Fruit fly (Drosophila melanogaster) whole organism, embryonic: ENCODE data around the gene CG13001.
A peak's percentile ranks its signal among the peaks of the same experiment; 100 is the strongest.

Experiments used
- BEAF-32 ChIP-seq: fragments of 200-800 bp; sonication (Bioruptor generic); optimal IDR thresholded peaks from 3 replicates; lab custom pipeline; 2017; ENCODE audit warnings: missing biosample characterization, missing genetic modification characterization, mild to moderate bottlenecking, moderate library complexity, missing genetic modification reagents
- Bgb ChIP-seq: fragments of 200-800 bp; sonication (Bioruptor generic); IDR thresholded peaks from 2 replicates; pipeline ENCODE4 v1.3.6; 2022; ENCODE audit warnings: missing biosample characterization, missing genetic modification characterization; ENCODE audit not compliant: partially characterized antibody
- CG10321 ChIP-seq: fragments of 200-800 bp; sonication (Bioruptor generic); IDR thresholded peaks from 2 replicates; pipeline ENCODE4 v1.3.6; 2022; ENCODE audit warnings: missing biosample characterization, missing genetic modification characterization
- CG10959 ChIP-seq: fragments of 200-800 bp; sonication (Bioruptor generic); IDR thresholded peaks from 2 replicates; pipeline ENCODE4 v1.3.6; 2022; ENCODE audit warnings: missing biosample characterization, missing genetic modification characterization
- CG12236 ChIP-seq: fragments of 200-800 bp; sonication (Bioruptor generic); optimal IDR thresholded peaks from 2 replicates; lab custom pipeline; 2016; ENCODE audit warnings: missing biosample characterization, missing genetic modification characterization
- CG13287 ChIP-seq: fragments of 200-800 bp; sonication (Bioruptor generic); IDR thresholded peaks from 2 replicates; pipeline ENCODE4 v1.3.6; 2022; ENCODE audit warnings: missing biosample characterization, missing genetic modification characterization; ENCODE audit not compliant: partially characterized antibody
- CG13624 ChIP-seq: fragments of 200-800 bp; sonication (Bioruptor generic); optimal IDR thresholded peaks from 2 replicates; lab custom pipeline; 2016; ENCODE audit warnings: missing biosample characterization, missing genetic modification characterization
- CG14014 ChIP-seq: fragments of 200-800 bp; sonication (Bioruptor generic); IDR thresholded peaks from 2 replicates; pipeline ENCODE4 v1.3.6; 2022; ENCODE audit warnings: missing biosample characterization, missing genetic modification characterization
- CG14667 ChIP-seq: fragments of 200-800 bp; sonication (Bioruptor generic); IDR thresholded peaks from 2 replicates; pipeline ENCODE4 v1.3.6; 2022; ENCODE audit warnings: missing biosample characterization, missing genetic modification characterization
- CG14860 ChIP-seq: fragments of 200-800 bp; sonication (Bioruptor generic); IDR thresholded peaks from 3 replicates; pipeline ENCODE4 v1.3.6; 2022; ENCODE audit warnings: missing biosample characterization, missing genetic modification characterization; ENCODE audit not compliant: partially characterized antibody
- CG15479 ChIP-seq: fragments of 200-800 bp; sonication (Bioruptor generic); optimal IDR thresholded peaks from 3 replicates; lab custom pipeline; 2019; ENCODE audit warnings: missing biosample characterization, mild to moderate bottlenecking, missing genetic modification characterization, moderate library complexity
- CG1602 ChIP-seq: fragments of 200-800 bp; sonication (Bioruptor generic); optimal IDR thresholded peaks from 3 replicates; lab custom pipeline; 2016; ENCODE audit warnings: missing biosample characterization, missing genetic modification characterization
- CG16813 ChIP-seq: fragments of 200-800 bp; sonication (Bioruptor generic); IDR thresholded peaks from 3 replicates; pipeline ENCODE4 v1.3.6; 2022; ENCODE audit warnings: missing biosample characterization, missing genetic modification characterization; ENCODE audit not compliant: partially characterized antibody
- CG2116 ChIP-seq: fragments of 200-800 bp; sonication (Bioruptor generic); optimal IDR thresholded peaks from 3 replicates; lab custom pipeline; 2018; ENCODE audit warnings: missing biosample characterization, mild to moderate bottlenecking, missing genetic modification characterization
- CG34224 ChIP-seq: fragments of 200-800 bp; sonication (Bioruptor generic); IDR thresholded peaks from 3 replicates; pipeline ENCODE4 v1.3.6; 2022; ENCODE audit warnings: missing biosample characterization, missing genetic modification characterization; ENCODE audit not compliant: partially characterized antibody
- CG6791 ChIP-seq: fragments of 200-800 bp; sonication (Bioruptor generic); IDR thresholded peaks from 3 replicates; pipeline ENCODE4 v1.3.6; 2022; ENCODE audit warnings: missing biosample characterization, missing genetic modification characterization; ENCODE audit not compliant: partially characterized antibody
- CG8388 ChIP-seq: fragments of 200-800 bp; sonication (Bioruptor generic); optimal IDR thresholded peaks from 2 replicates; lab custom pipeline; 2019; ENCODE audit warnings: missing biosample characterization, mild to moderate bottlenecking, missing genetic modification characterization, moderate library complexity
- CHES-1-like ChIP-seq: fragments of 200-800 bp; sonication (Bioruptor generic); optimal IDR thresholded peaks from 2 replicates; lab custom pipeline; 2016; ENCODE audit warnings: missing biosample characterization, missing genetic modification characterization
- D19A ChIP-seq: fragments of 200-800 bp; optimal IDR thresholded peaks from 3 replicates; lab custom pipeline; 2019; ENCODE audit warnings: missing biosample characterization, mild to moderate bottlenecking, missing genetic modification characterization, moderate library complexity
- Dad ChIP-seq: fragments of 200-800 bp; sonication (Bioruptor generic); optimal IDR thresholded peaks from 3 replicates; lab custom pipeline; 2016; ENCODE audit warnings: missing biosample characterization, missing genetic modification characterization
- Dll ChIP-seq: fragments of 200-800 bp; sonication (Bioruptor generic); IDR thresholded peaks from 4 replicates; pipeline ENCODE4 v1.3.6; 2022; ENCODE audit warnings: missing biosample characterization, missing genetic modification characterization; ENCODE audit not compliant: partially characterized antibody
- Doc2 ChIP-seq: fragments of 200-800 bp; sonication (Bioruptor generic); IDR thresholded peaks from 2 replicates; pipeline ENCODE4 v1.3.6; 2022; ENCODE audit warnings: missing biosample characterization, missing genetic modification characterization
- Dp ChIP-seq: fragments of 200-800 bp; sonication (Bioruptor generic); optimal IDR thresholded peaks from 2 replicates; lab custom pipeline; 2018; ENCODE audit warnings: missing biosample characterization, mild to moderate bottlenecking, missing genetic modification characterization, moderate library complexity
- Dref ChIP-seq: fragments of 200-800 bp; sonication (Bioruptor generic); IDR thresholded peaks from 2 replicates; pipeline ENCODE4 v1.3.6; 2022; ENCODE audit warnings: missing biosample characterization, missing genetic modification characterization
- ERR ChIP-seq: fragments of 200-800 bp; sonication (Bioruptor generic); optimal IDR thresholded peaks from 2 replicates; lab custom pipeline; 2016; ENCODE audit warnings: missing biosample characterization, missing genetic modification characterization
- Nf-YB ChIP-seq: fragments of 200-800 bp; sonication (Bioruptor generic); optimal IDR thresholded peaks from 3 replicates; lab custom pipeline; 2019; ENCODE audit warnings: missing biosample characterization, mild to moderate bottlenecking, missing genetic modification characterization, moderate library complexity
- Scr ChIP-seq: fragments of 200-800 bp; sonication (Bioruptor generic); IDR thresholded peaks from 2 replicates; pipeline ENCODE4 v1.3.6; 2022; ENCODE audit warnings: missing biosample characterization, missing genetic modification characterization; ENCODE audit not compliant: partially characterized antibody
- Sox102F ChIP-seq: fragments of 200-800 bp; sonication (Bioruptor generic); optimal IDR thresholded peaks from 2 replicates; lab custom pipeline; 2018; ENCODE audit warnings: missing biosample characterization, mild to moderate bottlenecking, missing genetic modification characterization, moderate library complexity
- Sry-δ ChIP-seq: fragments of 200-800 bp; sonication (Bioruptor generic); optimal IDR thresholded peaks from 2 replicates; lab custom pipeline; 2016; ENCODE audit warnings: missing biosample characterization, missing genetic modification characterization
- amos ChIP-seq: fragments of 200-800 bp; sonication (Bioruptor generic); IDR thresholded peaks from 2 replicates; pipeline ENCODE4 v1.3.6; 2022; ENCODE audit warnings: missing biosample characterization, missing genetic modification characterization; ENCODE audit not compliant: partially characterized antibody
- bbx ChIP-seq: fragments of 200-800 bp; sonication (Bioruptor generic); IDR thresholded peaks from 2 replicates; pipeline ENCODE4 v1.3.6; 2022; ENCODE audit warnings: missing biosample characterization, missing genetic modification characterization; ENCODE audit not compliant: partially characterized antibody
- bsh ChIP-seq, 2 experiments: fragments of 200-800 bp; sonication (Bioruptor generic); optimal IDR thresholded peaks; 2 replicates each; lab custom pipeline; 2017 to 2018; ENCODE audit warnings: mild to moderate bottlenecking in 2 of 2, missing biosample characterization in 2 of 2, missing genetic modification characterization in 2 of 2, moderate library complexity in 1 of 2
- fd64A ChIP-seq: fragments of 200-800 bp; sonication (Bioruptor generic); optimal IDR thresholded peaks from 3 replicates; lab custom pipeline; 2018; ENCODE audit warnings: missing biosample characterization, mild to moderate bottlenecking, missing genetic modification characterization
- hb ChIP-seq: fragments of 200-800 bp; sonication (Bioruptor generic); IDR thresholded peaks from 3 replicates; pipeline ENCODE4 v1.3.6; 2022; ENCODE audit warnings: missing biosample characterization, missing genetic modification characterization; ENCODE audit not compliant: partially characterized antibody
- hbn ChIP-seq: fragments of 200-800 bp; sonication (Bioruptor generic); IDR thresholded peaks from 2 replicates; pipeline ENCODE4 v1.3.6; 2022; ENCODE audit warnings: missing biosample characterization, missing genetic modification characterization; ENCODE audit not compliant: partially characterized antibody
- knrl ChIP-seq: fragments of 200-800 bp; sonication (Bioruptor generic); IDR thresholded peaks from 3 replicates; pipeline ENCODE4 v1.3.6; 2022; ENCODE audit warnings: missing biosample characterization, missing genetic modification characterization; ENCODE audit not compliant: partially characterized antibody
- mld ChIP-seq: fragments of 200-800 bp; sonication (Bioruptor generic); IDR thresholded peaks from 3 replicates; pipeline ENCODE4 v1.3.6; 2022; ENCODE audit warnings: missing biosample characterization, missing genetic modification characterization; ENCODE audit not compliant: partially characterized antibody
- nerfin-2 ChIP-seq: fragments of 200-800 bp; sonication (Bioruptor generic); IDR thresholded peaks from 2 replicates; pipeline ENCODE4 v1.3.6; 2022; ENCODE audit warnings: missing biosample characterization, missing genetic modification characterization; ENCODE audit not compliant: partially characterized antibody
- sna ChIP-seq: fragments of 200-800 bp; sonication (Bioruptor generic); IDR thresholded peaks from 2 replicates; pipeline ENCODE4 v1.3.6; 2022; ENCODE audit warnings: missing biosample characterization, missing genetic modification characterization; ENCODE audit not compliant: partially characterized antibody
- stwl ChIP-seq: fragments of 200-800 bp; sonication (Bioruptor generic); optimal IDR thresholded peaks from 3 replicates; lab custom pipeline; 2018; ENCODE audit warnings: missing biosample characterization, mild to moderate bottlenecking, missing genetic modification characterization, moderate library complexity
- tio ChIP-seq: fragments of 200-800 bp; sonication (Bioruptor generic); optimal IDR thresholded peaks from 2 replicates; lab custom pipeline; 2017; ENCODE audit warnings: missing biosample characterization, missing genetic modification characterization, inconsistent platforms
- tll ChIP-seq, 2 experiments: fragments of 200-800 bp in 1 of 2; fragments of >200 bp in 1 of 2; sonication (Bioruptor generic) in 1 of 2; optimal IDR thresholded peaks; 2 replicates each; lab custom pipeline; 2017 to 2019; ENCODE audit warnings: missing biosample characterization in 2 of 2, missing genetic modification characterization in 2 of 2, mild to moderate bottlenecking in 1 of 2, moderate library complexity in 1 of 2
- tna ChIP-seq: fragments of 200-800 bp; sonication (Bioruptor generic); IDR thresholded peaks from 2 replicates; pipeline ENCODE4 v1.3.6; 2022; ENCODE audit warnings: missing biosample characterization, missing genetic modification characterization; ENCODE audit not compliant: partially characterized antibody
- trem ChIP-seq: fragments of 200-800 bp; optimal IDR thresholded peaks from 3 replicates; lab custom pipeline; 2019; ENCODE audit warnings: missing biosample characterization, mild to moderate bottlenecking, missing genetic modification characterization, moderate library complexity
- yki ChIP-seq: fragments of >200 bp; optimal IDR thresholded peaks from 3 replicates; lab custom pipeline; 2018

Gene CG13001

DNA sequence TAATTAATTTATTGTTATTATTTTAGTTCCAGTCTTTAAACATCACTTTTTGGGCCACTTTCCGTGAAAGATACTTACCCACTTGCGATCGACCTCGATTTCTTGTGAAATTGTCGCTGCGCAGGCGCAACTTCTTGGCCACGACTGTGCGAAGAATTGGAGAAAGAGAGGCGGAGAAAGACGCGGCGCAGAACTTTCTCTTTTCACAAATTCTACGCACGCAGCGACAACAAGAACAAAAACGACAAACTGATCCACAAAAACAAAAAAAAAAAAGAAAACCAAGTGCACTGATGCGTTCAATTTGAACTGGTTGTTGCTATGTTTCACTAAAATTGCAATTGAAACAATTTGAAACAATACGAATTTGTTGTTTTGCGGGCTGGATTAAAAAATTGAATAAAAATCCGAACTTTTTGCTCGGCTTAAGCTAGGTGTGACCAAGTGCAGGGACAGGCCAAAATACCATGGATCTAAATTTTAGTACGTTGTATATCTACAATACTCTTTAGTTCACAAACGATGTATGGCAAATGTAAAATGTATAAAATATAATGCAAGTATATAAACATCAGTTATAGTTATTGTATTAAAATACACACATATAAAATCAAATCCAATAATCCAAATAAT is 2.1 kb downstream of the CG13001 start, which contains the start of gene wus (continued):
- TF ChIP-seq Doc2 (GFP tag; lab: Robert Waterston, UW) (no peak), amos (peak; percentile 28; the same call in 1 of the 2 replicates), trem (tag; lab: Kevin White, UChicago) (no peak), hb (no peak), bsh (GFP tag; optimal IDR thresholded peaks at IDR 0.05; lab: Kevin White, UChicago) (peak in 1 of 2 experiments; percentile 28), CG13287 (GFP tag; lab: Robert Waterston, UW) (peak; percentile 41; the same call in 1 of the 2 replicates), BEAF-32 (GFP tag; lab: Kevin White, UChicago) (peak; percentile 41), CG14014 (no peak), Dp (peak; percentile 59), CG1602 (GFP tag; lab: Kevin White, UChicago) (no peak)
- TF ChIP-seq, all 482 proteins: peak for 24

DNA sequence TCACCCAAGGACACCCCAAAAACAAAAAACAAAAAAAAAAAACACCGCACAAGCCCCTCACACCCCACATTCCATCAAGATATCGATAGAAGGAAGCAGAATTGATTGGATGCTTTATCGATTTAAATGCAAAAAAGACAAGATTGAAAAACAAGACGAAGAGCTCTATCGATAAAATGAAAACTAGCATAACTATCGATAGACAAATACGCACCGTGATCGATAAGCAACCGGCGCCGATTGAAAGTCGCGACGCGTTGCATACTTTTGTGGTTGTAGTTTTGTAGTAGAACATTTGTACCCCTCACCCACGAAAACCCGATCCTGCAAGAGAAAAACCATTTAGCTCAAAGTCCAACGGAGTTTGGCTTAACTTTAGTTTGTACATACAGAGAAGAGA is 6.0 kb downstream of the CG13001 start:
- no peak for TF ChIP-seq CG15479 (GFP tag; lab: Kevin White, UChicago)
- peak; percentile 53; the same call in 1 of the 3 replicates for TF ChIP-seq mld (GFP tag; lab: Robert Waterston, UW)
- TF ChIP-seq bbx: peak; percentile 55
- no peak for TF ChIP-seq CG13624 (GFP tag; lab: Kevin White, UChicago)
- peak; percentile 30; the same call in 2 of the 3 replicates for TF ChIP-seq CG34224 (GFP tag; lab: Robert Waterston, UW)
- no peak for TF ChIP-seq fd64A (GFP tag; lab: Kevin White, UChicago)
- TF ChIP-seq Dll (GFP tag; lab: Robert Waterston, UW): peak; percentile 69
- TF ChIP-seq CG14667: no peak
- no peak for TF ChIP-seq yki (lab: Kevin White, UChicago)
- peak; percentile 31; the same call in 1 of the 2 replicates for TF ChIP-seq sna (GFP tag; lab: Robert Waterston, UW)
- TF ChIP-seq Scr (GFP tag; lab: Robert Waterston, UW): peak; percentile 61
- no peak for TF ChIP-seq CG12236 (GFP tag; lab: Kevin White, UChicago)
- no peak for TF ChIP-seq Sox102F
- TF ChIP-seq CG10321 (GFP tag; lab: Robert Waterston, UW): no peak
- TF ChIP-seq hbn (GFP tag; lab: Robert Waterston, UW): 0 out of 2 replicates have a peak, but pooled peaks have one; percentile 27
- peak; percentile 2 for TF ChIP-seq CG2116 (GFP tag; lab: Kevin White, UChicago)
- TF ChIP-seq Dref: peak; percentile 57
- no peak for TF ChIP-seq CHES-1-like (GFP tag; lab: Kevin White, UChicago)
- TF ChIP-seq D19A: no peak
- peak; percentile 34 for TF ChIP-seq Sry-δ (GFP tag; lab: Kevin White, UChicago)
- peak; percentile 44; the same call in 1 of the 3 replicates for TF ChIP-seq CG6791 (GFP tag; lab: Robert Waterston, UW)
- TF ChIP-seq knrl (GFP tag; lab: Robert Waterston, UW): peak; percentile 38; the same call in 2 of the 3 replicates
- TF ChIP-seq tll (GFP tag; optimal IDR thresholded peaks at IDR 0.05; lab: Kevin White, UChicago): no peak
- TF ChIP-seq CG8388: no peak
- TF ChIP-seq CG10959 (GFP tag; lab: Robert Waterston, UW): no peak
- TF ChIP-seq BEAF-32 (GFP tag; lab: Kevin White, UChicago): peak; percentile 52
- TF ChIP-seq tna (GFP tag; lab: Robert Waterston, UW): peak; percentile 39; the same call in 1 of the 2 replicates
- no peak for TF ChIP-seq Nf-YB (GFP tag; lab: Kevin White, UChicago)
- TF ChIP-seq Dad (GFP tag; lab: Kevin White, UChicago): no peak
- peak; percentile 29 for TF ChIP-seq stwl (tag; lab: Kevin White, UChicago)
- TF ChIP-seq amos: peak; percentile 16; the same call in 1 of the 2 replicates
- no peak for TF ChIP-seq ERR (GFP tag; lab: Kevin White, UChicago)
- TF ChIP-seq CG16813: peak; percentile 60; the same call in 2 of the 3 replicates
- TF ChIP-seq tio (GFP tag; lab: Kevin White, UChicago): no peak
- TF ChIP-seq CG14860 (GFP tag; lab: Robert Waterston, UW): peak; percentile 58; the same call in 2 of the 3 replicates
- TF ChIP-seq nerfin-2 (GFP tag; lab: Robert Waterston, UW): peak; percentile 63
- peak; percentile 45; the same call in 1 of the 2 replicates for TF ChIP-seq Bgb (GFP tag; lab: Robert Waterston, UW)
